Worm (Caenorhabditis elegans) whole organism, midembryonic: Measurements from ENCODE around the gene R03G5.6.

Experiments
- T22C8.4 ChIP-seq: fragments of 200-800 bp; sonication (Bioruptor generic); IDR thresholded peaks from 2 replicates; pipeline ENCODE4 v1.3.6; 2022; ENCODE audit warnings: missing genetic modification characterization, missing compliant biosample characterization
- cog-1 ChIP-seq: sonication (generic microtip); optimal IDR thresholded peaks from 2 replicates; lab custom pipeline; 2016; ENCODE audit warnings: missing genetic modification characterization, missing compliant biosample characterization
- flt-1 ChIP-seq: fragments of 200-800 bp; sonication (Bioruptor generic); IDR thresholded peaks from 2 replicates; pipeline ENCODE4 v1.3.6; 2022; ENCODE audit warnings: missing genetic modification characterization, missing compliant biosample characterization
- klf-2 ChIP-seq: fragments of 200-800 bp; sonication (Bioruptor generic); conservative IDR thresholded peaks from 2 replicates; pipeline ENCODE4 v1.3.6; 2022; ENCODE audit warnings: missing genetic modification reagents, missing genetic modification characterization, missing compliant biosample characterization
- ref-1 ChIP-seq: fragments of 200-800 bp; sonication (Bioruptor generic); conservative IDR thresholded peaks from 2 replicates; pipeline ENCODE4 v1.3.6; 2022; ENCODE audit warnings: missing genetic modification reagents, missing genetic modification characterization, missing compliant biosample characterization
- tab-1 ChIP-seq: fragments of 200-800 bp; sonication (Bioruptor generic); IDR thresholded peaks from 2 replicates; pipeline ENCODE4 v1.3.6; 2022; ENCODE audit warnings: missing genetic modification characterization, missing compliant biosample characterization
- ztf-23 ChIP-seq: fragments of 200-800 bp; sonication (Bioruptor generic); IDR thresholded peaks from 2 replicates; pipeline ENCODE4 v1.3.6; 2022; ENCODE audit warnings: missing genetic modification reagents, missing genetic modification characterization, missing compliant biosample characterization

DNA sequence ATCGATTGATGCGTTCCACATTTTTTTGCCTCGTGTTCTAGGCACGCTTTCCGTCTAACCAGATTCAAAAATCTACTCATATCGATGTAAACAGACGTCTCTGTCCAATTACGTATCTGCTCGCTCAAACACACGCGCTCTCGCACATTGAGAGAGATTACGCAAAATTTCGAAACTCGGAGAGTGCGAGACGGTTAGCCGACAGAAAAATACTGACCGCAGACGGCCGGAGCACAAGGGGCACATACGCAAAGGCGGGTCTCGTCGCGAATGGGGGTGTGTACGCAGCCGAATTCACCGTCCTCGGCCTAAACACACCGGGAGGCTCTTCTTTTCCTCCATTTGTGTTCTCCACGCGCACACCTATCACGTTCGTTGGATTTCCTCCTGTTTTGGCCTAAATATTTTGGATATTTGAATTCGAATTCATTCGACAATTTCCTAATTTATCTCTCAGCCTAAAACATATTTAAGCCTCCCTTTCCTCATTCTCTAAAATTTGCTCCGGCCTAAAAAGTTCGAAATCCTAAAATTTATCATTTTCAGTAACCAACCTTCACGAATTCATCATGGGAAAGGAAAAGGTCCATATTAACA lies 6.5 kb upstream of the R03G5.6 start, which contains the start of gene eef-1A.2:
- TF ChIP-seq T22C8.4 (GFP tag; lab: Robert Waterston, UW) (no peak), flt-1 (GFP tag; lab: Robert Waterston, UW) (peak; percentile 38; the same call in 1 of the 2 replicates), ref-1 (GFP tag; lab: Robert Waterston, UW) (no peak), cog-1 (tag; lab: Kevin White, UChicago) (peak; percentile 92), tab-1 (peak; percentile 79), ztf-23 (GFP tag; lab: Robert Waterston, UW) (peak; percentile 100), klf-2 (no peak)
